Fruit fly (Drosophila melanogaster) whole organism, embryonic: Measurements from ENCODE around the gene CG32354.

Experiments
- Atf3 ChIP-seq: fragments of 200-800 bp; sonication (Bioruptor generic); optimal IDR thresholded peaks from 3 replicates; lab custom pipeline; 2016; ENCODE audit warnings: missing biosample characterization, missing genetic modification characterization
- Bgb ChIP-seq: fragments of 200-800 bp; sonication (Bioruptor generic); IDR thresholded peaks from 2 replicates; pipeline ENCODE4 v1.3.6; 2022; ENCODE audit warnings: missing biosample characterization, missing genetic modification characterization; ENCODE audit not compliant: partially characterized antibody
- CG13424 ChIP-seq: fragments of 200-800 bp; sonication (Bioruptor generic); optimal IDR thresholded peaks from 2 replicates; lab custom pipeline; 2019; ENCODE audit warnings: missing biosample characterization, mild to moderate bottlenecking, missing genetic modification characterization, moderate library complexity
- CG16815 ChIP-seq: fragments of 200-800 bp; sonication (Bioruptor generic); optimal IDR thresholded peaks from 3 replicates; lab custom pipeline; 2017; ENCODE audit warnings: missing biosample characterization, mild to moderate bottlenecking, missing genetic modification characterization
- CG2889 ChIP-seq: fragments of 200-800 bp; sonication (Bioruptor generic); IDR thresholded peaks from 3 replicates; pipeline ENCODE4 v1.3.6; 2022; ENCODE audit warnings: missing biosample characterization, missing genetic modification characterization
- CG4854 ChIP-seq: fragments of 200-800 bp; sonication (Bioruptor generic); optimal IDR thresholded peaks from 2 replicates; lab custom pipeline; 2016; ENCODE audit warnings: missing biosample characterization, missing genetic modification characterization, inconsistent platforms
- CG6654 ChIP-seq: fragments of 200-800 bp; sonication (Bioruptor generic); optimal IDR thresholded peaks from 2 replicates; lab custom pipeline; 2017; ENCODE audit warnings: missing biosample characterization, mild to moderate bottlenecking, missing genetic modification characterization
- CG6683 ChIP-seq: fragments of 200-800 bp; sonication (Bioruptor generic); optimal IDR thresholded peaks from 2 replicates; lab custom pipeline; 2017; ENCODE audit warnings: missing biosample characterization, mild to moderate bottlenecking, missing genetic modification characterization, missing genetic modification reagents
- CG6854 ChIP-seq: fragments of 200-800 bp; sonication (Bioruptor generic); optimal IDR thresholded peaks from 3 replicates; lab custom pipeline; 2017; ENCODE audit warnings: missing biosample characterization, mild to moderate bottlenecking, missing genetic modification characterization
- CG9727 ChIP-seq: fragments of 200-800 bp; sonication (Bioruptor generic); optimal IDR thresholded peaks from 3 replicates; lab custom pipeline; 2017; ENCODE audit warnings: missing biosample characterization, mild to moderate bottlenecking, missing genetic modification characterization
- CrebB ChIP-seq: fragments of 200-800 bp; sonication (Bioruptor generic); optimal IDR thresholded peaks from 3 replicates; lab custom pipeline; 2018; ENCODE audit warnings: missing biosample characterization, mild to moderate bottlenecking, missing genetic modification characterization
- D ChIP-seq, 2 experiments: fragments of 200-800 bp in 1 of 2; fragments of >200 bp in 1 of 2; sonication (Bioruptor generic) in 1 of 2; optimal IDR thresholded peaks; 2 replicates in 1 of 2; 3 replicates in 1 of 2; lab custom pipeline; 2017; ENCODE audit warnings: mild to moderate bottlenecking in 1 of 2, missing biosample characterization in 1 of 2, missing genetic modification characterization in 1 of 2, missing genetic modification reagents in 1 of 2
- Dad ChIP-seq: fragments of 200-800 bp; sonication (Bioruptor generic); optimal IDR thresholded peaks from 3 replicates; lab custom pipeline; 2016; ENCODE audit warnings: missing biosample characterization, missing genetic modification characterization
- Dll ChIP-seq: fragments of 200-800 bp; sonication (Bioruptor generic); IDR thresholded peaks from 4 replicates; pipeline ENCODE4 v1.3.6; 2022; ENCODE audit warnings: missing biosample characterization, missing genetic modification characterization; ENCODE audit not compliant: partially characterized antibody
- Doc2 ChIP-seq: fragments of 200-800 bp; sonication (Bioruptor generic); IDR thresholded peaks from 2 replicates; pipeline ENCODE4 v1.3.6; 2022; ENCODE audit warnings: missing biosample characterization, missing genetic modification characterization
- E2f1 ChIP-seq: fragments of 200-800 bp; sonication (Bioruptor generic); IDR thresholded peaks from 2 replicates; pipeline ENCODE4 v1.3.6; 2022; ENCODE audit warnings: missing biosample characterization, missing genetic modification characterization
- H15 ChIP-seq: fragments of 200-800 bp; sonication (Bioruptor generic); IDR thresholded peaks from 3 replicates; pipeline ENCODE4 v1.3.6; 2022; ENCODE audit warnings: missing biosample characterization, missing genetic modification characterization
- Hr3 ChIP-seq: fragments of 200-800 bp; sonication (Bioruptor generic); optimal IDR thresholded peaks from 3 replicates; lab custom pipeline; 2016; ENCODE audit warnings: missing biosample characterization, missing genetic modification characterization
- MBD-R2 ChIP-seq: fragments of 200-800 bp; sonication (Bioruptor generic); IDR thresholded peaks from 2 replicates; pipeline ENCODE4 v1.3.6; 2022; ENCODE audit warnings: missing biosample characterization, missing genetic modification characterization
- Max ChIP-seq: fragments of 200-800 bp; sonication (Bioruptor generic); optimal IDR thresholded peaks from 2 replicates; lab custom pipeline; 2016; ENCODE audit warnings: missing biosample characterization, mild to moderate bottlenecking, missing genetic modification characterization
- Opbp ChIP-seq: fragments of 200-800 bp; sonication (Bioruptor generic); IDR thresholded peaks from 3 replicates; pipeline ENCODE4 v1.3.6; 2022; ENCODE audit warnings: missing biosample characterization, missing genetic modification characterization; ENCODE audit not compliant: partially characterized antibody
- amos ChIP-seq: fragments of 200-800 bp; sonication (Bioruptor generic); IDR thresholded peaks from 2 replicates; pipeline ENCODE4 v1.3.6; 2022; ENCODE audit warnings: missing biosample characterization, missing genetic modification characterization; ENCODE audit not compliant: partially characterized antibody
- bsh ChIP-seq, 2 experiments: fragments of 200-800 bp; sonication (Bioruptor generic); optimal IDR thresholded peaks; 2 replicates each; lab custom pipeline; 2017 to 2018; ENCODE audit warnings: mild to moderate bottlenecking in 2 of 2, missing biosample characterization in 2 of 2, missing genetic modification characterization in 2 of 2, moderate library complexity in 1 of 2
- cas ChIP-seq: fragments of 200-800 bp; sonication (Bioruptor generic); IDR thresholded peaks from 2 replicates; pipeline ENCODE4 v1.3.6; 2022; ENCODE audit warnings: missing biosample characterization, missing genetic modification characterization
- chif ChIP-seq, 2 experiments: fragments of 200-800 bp; sonication (Bioruptor generic); optimal IDR thresholded peaks; 3 replicates each; lab custom pipeline; 2016; ENCODE audit warnings: missing biosample characterization in 2 of 2, missing genetic modification characterization in 2 of 2
- cwo ChIP-seq: fragments of 200-800 bp; sonication (Bioruptor generic); optimal IDR thresholded peaks from 3 replicates; lab custom pipeline; 2017; ENCODE audit warnings: missing biosample characterization, missing genetic modification characterization, mild to moderate bottlenecking, moderate library complexity, missing genetic modification reagents
- exex ChIP-seq: fragments of 200-800 bp; sonication (Bioruptor generic); optimal IDR thresholded peaks from 4 replicates; lab custom pipeline; 2018; ENCODE audit warnings: missing biosample characterization, mild to moderate bottlenecking, missing genetic modification characterization, moderate library complexity
- eyg ChIP-seq: fragments of 200-800 bp; sonication (Bioruptor generic); optimal IDR thresholded peaks from 3 replicates; lab custom pipeline; 2016; ENCODE audit warnings: missing biosample characterization, missing genetic modification characterization
- gcm ChIP-seq: fragments of 200-800 bp; sonication (Bioruptor generic); optimal IDR thresholded peaks from 2 replicates; lab custom pipeline; 2019; ENCODE audit warnings: missing biosample characterization, mild to moderate bottlenecking, missing genetic modification characterization, moderate library complexity
- gem ChIP-seq: fragments of 200-800 bp; sonication (Bioruptor generic); optimal IDR thresholded peaks from 2 replicates; lab custom pipeline; 2019; ENCODE audit warnings: missing biosample characterization, mild to moderate bottlenecking, missing genetic modification characterization, moderate library complexity
- gsb-n ChIP-seq: fragments of 200-800 bp; sonication (Bioruptor generic); optimal IDR thresholded peaks from 3 replicates; lab custom pipeline; 2018; ENCODE audit warnings: missing biosample characterization, mild to moderate bottlenecking, missing genetic modification characterization
- h ChIP-seq: fragments of >200 bp; optimal IDR thresholded peaks from 2 replicates; lab custom pipeline; 2017
- inv ChIP-seq: fragments of 200-800 bp; sonication (Bioruptor generic); IDR thresholded peaks from 2 replicates; pipeline ENCODE4 v1.3.6; 2022; ENCODE audit warnings: missing biosample characterization, missing genetic modification characterization; ENCODE audit not compliant: partially characterized antibody
- kah ChIP-seq: fragments of 200-800 bp; sonication (Bioruptor generic); optimal IDR thresholded peaks from 2 replicates; lab custom pipeline; 2018; ENCODE audit warnings: missing biosample characterization, mild to moderate bottlenecking, missing genetic modification characterization
- lilli ChIP-seq: fragments of 200-800 bp; sonication (Bioruptor generic); optimal IDR thresholded peaks from 3 replicates; lab custom pipeline; 2016; ENCODE audit warnings: missing biosample characterization, missing genetic modification characterization
- lmd ChIP-seq: fragments of 200-800 bp; sonication (Bioruptor generic); IDR thresholded peaks from 2 replicates; pipeline ENCODE4 v1.3.6; 2022; ENCODE audit warnings: missing biosample characterization, missing genetic modification characterization
- mam ChIP-seq: fragments of 200-800 bp; sonication (Bioruptor generic); optimal IDR thresholded peaks from 3 replicates; lab custom pipeline; 2016; ENCODE audit warnings: missing biosample characterization, missing genetic modification characterization
- onecut ChIP-seq: fragments of 200-800 bp; sonication (Bioruptor generic); IDR thresholded peaks from 2 replicates; pipeline ENCODE4 v1.3.6; 2022; ENCODE audit warnings: missing biosample characterization, missing genetic modification characterization
- phol ChIP-seq: fragments of 200-800 bp; sonication (Bioruptor generic); optimal IDR thresholded peaks from 3 replicates; lab custom pipeline; 2018; ENCODE audit warnings: missing biosample characterization, mild to moderate bottlenecking, missing genetic modification characterization, moderate library complexity
- pita ChIP-seq: fragments of 200-800 bp; sonication (Bioruptor generic); optimal IDR thresholded peaks from 2 replicates; lab custom pipeline; 2017; ENCODE audit warnings: missing biosample characterization, mild to moderate bottlenecking, missing genetic modification characterization
- pnt ChIP-seq: fragments of 200-800 bp; sonication (Bioruptor generic); optimal IDR thresholded peaks from 3 replicates; lab custom pipeline; 2016; ENCODE audit warnings: missing biosample characterization, missing genetic modification characterization
- prd ChIP-seq, 3 experiments: fragments of >200 bp in 2 of 3; fragments of 200-800 bp in 1 of 3; sonication (Bioruptor generic) in 1 of 3; optimal IDR thresholded peaks in 2 of 3; IDR thresholded peaks in 1 of 3; 2 replicates in 2 of 3; 3 replicates in 1 of 3; pipeline versions ENCODE4 v1.3.6 to Lab custom; 2017 to 2022; ENCODE audit warnings: missing biosample characterization in 1 of 3, missing genetic modification characterization in 1 of 3
- ranshi ChIP-seq: fragments of 200-800 bp; sonication (Bioruptor generic); IDR thresholded peaks from 2 replicates; pipeline ENCODE4 v1.3.6; 2022; ENCODE audit warnings: missing biosample characterization, missing genetic modification characterization
- run ChIP-seq: fragments of 200-800 bp; sonication (Bioruptor generic); optimal IDR thresholded peaks from 3 replicates; lab custom pipeline; 2018; ENCODE audit warnings: missing biosample characterization, mild to moderate bottlenecking, missing genetic modification characterization
- sens ChIP-seq: fragments of 200-800 bp; sonication (Bioruptor generic); peaks from one replicate; lab custom pipeline; 2016; ENCODE audit warnings: missing biosample characterization, missing genetic modification characterization
- so ChIP-seq: fragments of 200-800 bp; sonication (Bioruptor generic); IDR thresholded peaks from 3 replicates; pipeline ENCODE4 v1.3.6; 2022; ENCODE audit warnings: missing biosample characterization, missing genetic modification characterization
- sob ChIP-seq: fragments of 200-800 bp; sonication (Bioruptor generic); IDR thresholded peaks from 2 replicates; pipeline ENCODE4 v1.3.6; 2022; ENCODE audit warnings: missing biosample characterization, missing genetic modification characterization
- toy ChIP-seq: fragments of 200-800 bp; sonication (Bioruptor generic); IDR thresholded peaks from 2 replicates; pipeline ENCODE4 v1.3.6; 2022; ENCODE audit warnings: missing biosample characterization, missing genetic modification characterization

The CG32354 gene

dm6 chr3L:8449202-8449799 is 27.3 kb upstream of the CG32354 start, which contains the start of gene CG6983 (continued):
- TF ChIP-seq Bgb (GFP tag; lab: Robert Waterston, UW): peak; percentile 83
- TF ChIP-seq lmd (GFP tag; lab: Robert Waterston, UW): no peak
- no peak for TF ChIP-seq CG6854 (GFP tag; lab: Kevin White, UChicago)
- peak; percentile 88 for TF ChIP-seq Opbp (GFP tag; lab: Robert Waterston, UW)
- TF ChIP-seq onecut (GFP tag; lab: Robert Waterston, UW): no peak
- TF ChIP-seq D (optimal IDR thresholded peaks at IDR 0.05; lab: Kevin White, UChicago): no peak
- TF ChIP-seq D (GFP tag; optimal IDR thresholded peaks at IDR 0.05; lab: Kevin White, UChicago): no peak
- no peak for TF ChIP-seq lilli (GFP tag; lab: Kevin White, UChicago)
- peak; percentile 92; the same call in 1 of the 2 replicates for TF ChIP-seq amos (GFP tag; lab: Robert Waterston, UW)
- peak; percentile 79 for TF ChIP-seq Dll (GFP tag; lab: Robert Waterston, UW)
- peak; percentile 89 for TF ChIP-seq sens (GFP tag; lab: Kevin White, UChicago)
- TF ChIP-seq E2f1: no peak
- TF ChIP-seq CG16815 (GFP tag; lab: Kevin White, UChicago): no peak
- TF ChIP-seq, all 482 proteins: peak for 71

DNA sequence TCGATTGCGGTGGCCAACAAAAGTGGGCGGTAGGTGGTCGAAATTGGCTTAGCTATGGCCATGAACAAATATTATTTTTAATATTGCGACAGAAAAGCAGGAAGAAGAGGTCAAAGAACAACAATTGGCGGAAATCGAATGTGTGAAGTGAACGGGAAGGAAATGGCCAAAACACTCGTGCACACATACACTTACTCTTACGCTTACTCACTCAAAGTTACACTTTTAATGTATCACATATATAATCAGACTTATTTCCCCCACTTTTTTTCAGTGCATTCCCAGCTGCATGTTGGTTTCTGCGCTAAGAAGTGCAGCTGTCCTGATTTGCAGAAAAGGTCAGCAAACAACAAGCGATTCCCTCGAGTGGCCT is 26.5 kb upstream of the CG32354 start:
- TF ChIP-seq cwo (GFP tag; lab: Kevin White, UChicago): no peak
- no peak for TF ChIP-seq CG4854 (GFP tag; lab: Kevin White, UChicago)
- TF ChIP-seq CG6654 (GFP tag; lab: Kevin White, UChicago): no peak
- TF ChIP-seq H15: no peak
- no peak for TF ChIP-seq exex (tag; lab: Kevin White, UChicago)
- TF ChIP-seq CrebB (tag; lab: Kevin White, UChicago): no peak
- TF ChIP-seq sob (GFP tag; lab: Robert Waterston, UW): no peak
- TF ChIP-seq Max: no peak
- no peak for TF ChIP-seq CG2889 (GFP tag; lab: Robert Waterston, UW)
- no peak for TF ChIP-seq CG13424 (tag; lab: Kevin White, UChicago)
- TF ChIP-seq Dad (GFP tag; lab: Kevin White, UChicago): no peak
- TF ChIP-seq gcm (GFP tag; lab: Kevin White, UChicago): no peak
- no peak for TF ChIP-seq Doc2
- TF ChIP-seq mam (GFP tag; lab: Kevin White, UChicago): no peak
- no peak for TF ChIP-seq Hr3 (GFP tag; lab: Kevin White, UChicago)
- TF ChIP-seq inv (GFP tag; lab: Robert Waterston, UW): no peak
- TF ChIP-seq run: no peak
- peak; percentile 13 for TF ChIP-seq gsb-n (tag; lab: Kevin White, UChicago)
- TF ChIP-seq ranshi (GFP tag; lab: Robert Waterston, UW): no peak
- no peak for TF ChIP-seq kah (GFP tag; lab: Kevin White, UChicago)
- no peak for TF ChIP-seq pnt (GFP tag; lab: Kevin White, UChicago)
- TF ChIP-seq chif (GFP tag; optimal IDR thresholded peaks at IDR 0.05; lab: Kevin White, UChicago): peak in 1 of 2 experiments; percentile 4
- no peak for TF ChIP-seq toy (GFP tag; lab: Robert Waterston, UW)
- no peak for TF ChIP-seq bsh (GFP tag; optimal IDR thresholded peaks at IDR 0.05; lab: Kevin White, UChicago)
- no peak for TF ChIP-seq CG6683 (GFP tag; lab: Kevin White, UChicago)
- TF ChIP-seq pita: no peak
- TF ChIP-seq eyg (GFP tag; lab: Kevin White, UChicago): no peak
- no peak for TF ChIP-seq prd (optimal IDR thresholded peaks at IDR 0.05; lab: Kevin White, UChicago)
- TF ChIP-seq prd (GFP tag; IDR thresholded peaks at IDR 0.05; lab: Robert Waterston, UW): peak; percentile 35; the same call in 1 of the 3 replicates
- no peak for TF ChIP-seq so (GFP tag; lab: Robert Waterston, UW)
- TF ChIP-seq phol (tag; lab: Kevin White, UChicago): peak; percentile 38
- no peak for TF ChIP-seq Atf3 (GFP tag; lab: Kevin White, UChicago)
- peak; percentile 49 for TF ChIP-seq CG9727
- no peak for TF ChIP-seq cas (GFP tag; lab: Robert Waterston, UW)
- TF ChIP-seq gem (tag; lab: Kevin White, UChicago): peak; percentile 63
- TF ChIP-seq h: no peak
- TF ChIP-seq MBD-R2 (GFP tag; lab: Robert Waterston, UW): no peak
